Worm (Caenorhabditis elegans) whole organism, midembryonic: Measurements from ENCODE around the gene idpp-12.

Experiments used
- T22C8.4 ChIP-seq: fragments of 200-800 bp; sonication (Bioruptor generic); IDR thresholded peaks from 2 replicates; pipeline ENCODE4 v1.3.6; 2022; ENCODE audit warnings: missing genetic modification characterization, missing compliant biosample characterization
- ztf-23 ChIP-seq: fragments of 200-800 bp; sonication (Bioruptor generic); IDR thresholded peaks from 2 replicates; pipeline ENCODE4 v1.3.6; 2022; ENCODE audit warnings: missing genetic modification reagents, missing genetic modification characterization, missing compliant biosample characterization

- TF ChIP-seq ztf-23 (no peak), T22C8.4 (GFP tag; lab: Robert Waterston, UW) (no peak)
These were observed 37.4 kb downstream of the idpp-12 start, which contains the start of gene F42A6.2 for ce11 chrIV:3341170-3341569.
